Worm (Caenorhabditis elegans) whole organism, L4/young adult: ENCODE data around the gene F58A4.1.

ENCODE experiments used
- W03F9.2 ChIP-seq: fragments of 150-350 bp; optimal IDR thresholded peaks from 2 replicates; lab custom pipeline; 2014; ENCODE audit warnings: missing biosample characterization, missing genetic modification characterization
- dao-5 ChIP-seq: sonication (generic microtip); optimal IDR thresholded peaks from 2 replicates; lab custom pipeline; 2016; ENCODE audit warnings: missing genotype, missing genetic modification characterization, moderate library complexity, missing compliant biosample characterization
- him-1 ChIP-seq: sonication (generic microtip); optimal IDR thresholded peaks from 2 replicates; lab custom pipeline; 2016; ENCODE audit warnings: missing genotype, missing genetic modification reagents, missing genetic modification characterization, missing compliant biosample characterization

DNA sequence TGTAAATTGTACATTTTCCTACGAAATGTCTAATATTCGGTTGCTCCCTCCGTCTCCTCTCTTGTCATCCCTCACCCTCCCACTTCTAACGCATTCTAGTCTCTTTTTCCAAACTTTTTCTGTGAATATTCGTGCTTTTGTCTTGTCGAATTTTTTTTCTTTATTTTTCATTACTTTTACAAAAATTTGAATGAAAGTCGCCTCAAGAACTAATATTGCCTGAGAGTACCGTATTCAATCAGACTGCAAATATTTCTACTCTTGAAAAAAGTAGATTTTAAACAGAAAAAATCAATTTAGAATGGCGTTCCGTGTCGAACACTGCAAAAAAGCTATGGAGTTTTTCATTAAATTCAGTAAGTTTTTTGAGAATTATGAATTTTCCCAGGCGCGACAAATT, 42.0 kb upstream of the F58A4.1 start, which contains the start of gene ZK1098.11:
- TF ChIP-seq W03F9.2 (tag; lab: Kevin White, UChicago) (no peak), him-1 (tag; lab: Kevin White, UChicago) (no peak), dao-5 (tag; lab: Kevin White, UChicago) (no peak)
